Worm (Caenorhabditis elegans) whole organism, dauer: ENCODE results near the gene Y45G12B.3.

Source experiments
- unc-62 ChIP-seq: sonication (generic microtip); optimal IDR thresholded peaks from 2 replicates; lab custom pipeline; 2017; ENCODE audit warnings: missing biosample characterization, missing genetic modification reagents, missing genetic modification characterization

Y45G12B.3 gene

DNA sequence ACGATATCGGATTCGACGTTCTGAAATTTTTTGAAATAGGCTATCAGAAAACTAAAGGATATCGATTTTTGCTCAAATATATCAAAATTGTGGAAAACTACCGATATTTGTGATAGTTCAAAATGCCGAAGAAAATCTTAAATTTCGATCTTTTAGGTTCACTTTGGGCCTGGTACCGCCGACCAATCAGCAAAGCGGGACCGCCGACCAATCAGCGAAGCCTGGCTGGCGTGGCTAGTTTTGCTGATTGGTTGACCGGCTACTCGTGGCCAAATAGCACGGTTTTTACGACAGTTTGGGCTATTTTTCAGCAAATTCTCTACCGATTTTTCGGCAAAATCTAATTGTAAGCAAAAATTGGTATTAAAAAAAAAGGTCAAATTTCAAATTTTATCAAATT is 14.1 kb upstream of the Y45G12B.3 start:
- TF ChIP-seq unc-62 (GFP tag; lab: Kevin White, UChicago): no peak

DNA sequence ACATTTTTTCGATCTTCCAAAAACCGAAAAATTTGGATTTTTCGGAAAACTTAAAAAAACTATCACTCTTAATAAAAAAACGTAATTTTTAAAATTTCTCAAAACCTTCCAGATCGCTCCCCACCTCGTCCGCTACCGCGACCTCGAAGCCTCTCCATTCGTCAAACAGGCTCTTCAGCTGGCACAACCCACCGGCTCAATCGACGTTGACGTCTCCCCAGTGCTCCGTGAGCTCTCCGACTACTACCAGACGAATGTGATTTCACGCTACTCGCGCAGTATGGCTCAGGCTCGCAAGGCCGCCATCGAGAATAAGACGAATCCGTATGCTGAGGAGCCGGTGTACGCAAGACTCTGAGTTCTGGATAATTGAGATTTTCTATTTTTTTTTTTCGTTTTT is 10.3 kb upstream of the Y45G12B.3 start:
- TF ChIP-seq unc-62 (GFP tag; lab: Kevin White, UChicago): no peak

DNA sequence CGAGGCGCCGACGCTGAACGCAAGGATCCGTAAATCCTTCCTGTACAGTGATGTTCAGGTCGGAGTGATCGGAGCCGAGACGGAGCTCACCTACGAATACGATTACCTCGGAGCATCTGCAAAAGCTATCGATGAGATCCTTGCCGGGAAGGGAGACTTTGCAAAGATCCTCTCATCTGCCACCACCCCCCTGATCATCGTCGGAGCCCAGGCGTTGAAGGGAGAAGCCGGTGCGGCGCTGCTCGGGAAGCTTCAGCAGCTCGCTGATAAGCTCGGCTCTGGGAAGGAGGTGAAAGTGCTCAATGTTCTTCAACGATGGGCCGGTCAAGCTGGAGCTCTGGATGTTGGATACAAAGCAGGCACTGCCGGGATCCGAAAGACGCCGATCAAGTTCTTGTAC is 7.2 kb upstream of the Y45G12B.3 start:
- no peak for TF ChIP-seq unc-62 (GFP tag; lab: Kevin White, UChicago)

DNA sequence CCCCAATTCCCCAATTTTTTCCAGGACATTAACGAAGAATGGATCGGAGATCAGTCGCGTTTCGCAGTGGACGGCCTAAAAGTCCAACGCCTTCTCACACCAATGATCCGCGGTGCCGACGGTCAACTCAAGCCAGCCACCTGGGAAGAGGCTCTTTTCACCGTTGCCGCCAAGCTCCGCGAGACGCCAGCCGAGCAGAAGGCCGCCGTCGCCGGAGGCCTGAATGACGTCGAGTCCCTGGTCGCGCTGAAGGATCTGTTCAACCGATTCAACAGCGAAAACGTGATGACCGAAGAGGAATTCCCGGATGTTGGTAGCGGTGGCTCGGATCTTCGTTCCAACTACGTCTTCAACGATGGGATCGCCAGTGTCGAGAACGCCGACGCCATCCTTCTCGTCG is 6.8 kb upstream of the Y45G12B.3 start:
- TF ChIP-seq unc-62 (GFP tag; lab: Kevin White, UChicago): no peak

DNA sequence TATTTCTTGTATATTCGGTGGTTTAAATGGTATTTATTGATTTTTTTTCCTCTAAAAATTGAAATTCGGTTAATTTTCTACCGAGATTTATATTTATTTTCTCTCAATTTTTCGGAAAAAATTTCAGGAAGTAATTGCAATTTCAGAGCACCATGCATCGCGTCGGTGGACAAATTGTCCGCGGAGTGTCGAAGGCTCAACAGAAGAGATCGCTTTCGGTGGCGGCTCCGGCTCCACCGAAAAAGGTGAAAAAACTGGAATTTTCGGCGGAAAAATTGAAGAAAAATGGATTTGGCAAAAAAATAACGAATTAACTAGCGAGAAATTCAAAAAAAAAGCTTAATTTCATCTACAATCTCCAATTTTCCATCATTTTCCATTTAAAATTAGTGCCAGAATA is 2.8 kb upstream of the Y45G12B.3 start, which contains the start of gene nuo-5:
nuo-5 (plus strand) TSS at position 147 of the 400 bp plus-strand sequence.
- no peak for TF ChIP-seq unc-62 (GFP tag; lab: Kevin White, UChicago)

DNA sequence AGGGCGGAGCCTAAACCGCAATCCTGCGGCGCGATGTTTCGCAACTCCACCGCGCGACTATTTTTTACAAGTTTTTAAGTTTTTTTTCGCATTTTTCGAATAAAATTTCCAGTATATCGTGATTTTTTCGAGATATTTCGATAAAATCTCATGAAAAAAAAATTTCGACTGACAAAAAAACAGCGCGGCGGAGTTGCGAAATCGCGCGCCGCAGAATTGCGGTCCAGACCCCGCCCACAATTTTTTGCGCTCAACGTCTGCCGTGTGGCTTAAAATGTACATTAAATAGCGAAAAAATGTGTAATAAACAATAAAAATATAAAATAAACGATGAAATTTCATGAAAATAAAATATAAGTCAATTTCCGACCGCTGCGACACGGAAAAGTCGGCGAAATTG is 1.6 kb upstream of the Y45G12B.3 start:
- TF ChIP-seq unc-62 (GFP tag; lab: Kevin White, UChicago): no peak

DNA sequence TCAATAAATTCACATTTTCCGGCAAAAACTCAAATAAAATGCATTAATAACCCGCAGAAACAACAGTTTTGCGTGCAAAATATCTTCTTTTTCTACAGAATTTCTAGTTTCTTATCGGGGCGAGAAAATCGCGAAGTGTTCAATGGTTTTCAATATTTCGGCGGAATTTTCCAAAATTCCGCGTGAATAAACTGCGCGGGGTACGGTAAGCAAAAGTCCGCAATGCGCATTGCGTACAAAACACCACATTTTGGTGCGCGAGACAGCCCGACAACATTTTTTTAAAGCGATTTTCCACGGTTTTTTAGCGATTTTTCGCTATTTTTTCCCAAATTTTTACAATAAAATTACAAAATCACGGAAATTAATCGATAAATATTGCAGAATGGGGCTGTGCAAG is 1.7 kb downstream of the Y45G12B.3 start, which contains the start of gene Y45G12B.2:
Y45G12B.2 (plus strand) TSS at position 383 of the 400 bp plus-strand sequence.
- no peak for TF ChIP-seq unc-62 (GFP tag; lab: Kevin White, UChicago)

DNA sequence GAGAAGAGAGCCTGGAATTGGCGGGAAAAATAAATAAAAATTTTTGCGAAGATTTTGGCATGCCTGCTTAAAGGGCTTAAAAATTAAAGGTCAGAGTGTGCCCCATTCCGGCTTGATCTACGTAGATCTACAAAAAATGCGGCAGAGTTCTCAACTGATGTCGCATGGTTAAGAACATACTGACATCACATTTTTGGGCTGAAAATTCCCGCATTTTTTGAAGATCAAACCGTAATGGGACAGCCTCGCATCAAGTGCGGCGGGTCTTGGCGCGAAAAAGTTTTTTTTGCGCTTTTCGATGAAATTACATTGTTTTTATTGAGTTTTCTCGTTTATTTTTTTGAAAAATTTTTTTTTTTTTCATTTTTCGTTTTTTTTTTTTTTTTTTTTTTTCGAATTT is 5.1 kb downstream of the Y45G12B.3 start:
- TF ChIP-seq unc-62 (GFP tag; lab: Kevin White, UChicago): no peak

DNA sequence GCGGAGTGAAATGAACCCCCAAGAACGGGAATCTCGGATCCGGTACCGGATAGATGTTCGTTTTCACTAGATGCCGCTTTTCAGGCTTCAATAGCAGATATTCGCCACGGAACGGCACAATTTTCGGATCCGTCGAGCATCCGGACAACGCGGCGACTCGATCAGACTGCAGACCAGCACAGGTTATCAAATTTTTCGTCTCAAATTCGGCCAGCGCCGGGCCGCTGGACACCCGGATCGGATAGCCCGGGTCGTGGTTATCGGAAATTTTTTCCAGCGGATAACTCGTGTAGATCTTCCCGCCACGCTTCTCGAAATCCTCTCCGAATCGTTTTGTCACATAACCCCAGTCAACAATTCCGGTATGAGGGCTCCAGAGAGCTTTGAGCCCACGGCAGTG is 5.6 kb downstream of the Y45G12B.3 start:
- no peak for TF ChIP-seq unc-62 (GFP tag; lab: Kevin White, UChicago)

DNA sequence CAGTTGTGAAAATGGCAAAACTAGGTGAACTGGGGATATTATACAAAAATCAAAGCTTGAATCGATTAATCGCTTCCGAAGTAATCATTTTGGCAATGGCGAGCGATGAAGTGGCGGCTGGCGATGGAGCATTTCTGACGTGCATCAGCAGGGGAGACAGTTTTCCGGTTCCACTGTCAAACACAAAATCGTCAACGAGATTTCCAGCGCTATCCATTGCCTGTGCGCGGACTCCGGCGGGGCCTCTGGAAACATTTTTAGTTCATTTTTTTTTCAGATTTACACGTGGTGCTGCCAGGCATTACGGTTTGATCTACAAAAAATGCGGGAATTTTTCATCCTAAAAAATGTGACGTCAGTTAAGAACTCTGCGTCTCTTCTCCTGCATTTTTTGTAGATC is 7.5 kb downstream of the Y45G12B.3 start:
- TF ChIP-seq unc-62 (GFP tag; lab: Kevin White, UChicago): no peak

DNA sequence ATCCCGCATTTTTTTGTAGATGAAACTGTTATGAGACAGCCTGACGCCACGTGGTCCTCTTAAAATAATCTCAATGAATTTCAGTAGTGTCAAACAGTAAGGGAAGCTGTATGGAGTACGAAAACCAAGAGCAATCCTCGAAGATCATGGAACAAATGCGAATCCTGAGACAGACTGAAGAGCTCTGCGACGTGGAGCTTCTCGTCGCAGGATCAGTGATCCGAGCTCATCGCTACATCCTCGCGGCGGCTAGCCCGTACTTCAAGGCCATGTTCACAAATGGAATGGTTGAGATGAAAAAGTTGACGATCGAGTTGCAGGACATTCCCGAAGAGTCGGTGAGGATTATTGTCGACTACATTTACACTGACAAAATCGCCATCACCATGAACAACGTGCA is 11.8 kb downstream of the Y45G12B.3 start:
- no peak for TF ChIP-seq unc-62 (GFP tag; lab: Kevin White, UChicago)

DNA sequence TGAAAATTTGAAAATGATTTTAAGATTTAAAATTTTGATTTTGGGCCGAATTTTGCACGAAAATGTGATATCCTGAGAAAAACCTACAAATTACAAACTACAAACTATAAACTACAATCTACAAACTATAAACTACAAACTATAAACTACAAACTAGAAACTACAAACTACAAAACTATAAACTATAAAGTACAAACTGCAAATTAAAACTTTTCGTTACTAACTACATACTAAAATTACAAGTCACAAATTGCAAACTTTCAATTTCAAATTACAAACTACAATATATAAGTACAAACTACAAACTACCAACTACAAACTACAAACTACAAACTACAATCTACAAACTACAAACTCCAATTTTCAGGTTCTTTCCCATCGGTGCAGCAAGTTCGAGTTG is 12.6 kb downstream of the Y45G12B.3 start:
- no peak for TF ChIP-seq unc-62 (GFP tag; lab: Kevin White, UChicago)

DNA sequence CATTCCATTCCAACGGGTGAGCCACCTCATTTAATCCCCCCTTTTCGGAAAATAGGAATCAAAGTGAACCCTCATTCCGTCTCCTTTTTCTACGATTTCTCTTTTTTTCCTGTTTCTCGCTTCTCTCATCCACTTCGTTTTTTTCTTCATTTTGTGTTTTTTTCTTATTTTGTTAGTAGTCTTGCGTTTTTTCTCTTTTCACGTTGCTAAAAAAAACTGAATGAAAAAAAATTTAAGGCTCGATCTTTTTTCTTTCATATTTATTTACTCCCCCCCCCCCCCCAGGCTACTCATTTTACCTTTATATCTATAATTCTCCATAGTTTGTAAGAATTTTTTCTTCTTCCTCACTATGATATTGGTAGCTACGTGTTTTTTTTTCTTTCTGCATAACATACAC is 18.4 kb downstream of the Y45G12B.3 start:
- no peak for TF ChIP-seq unc-62 (GFP tag; lab: Kevin White, UChicago)

DNA sequence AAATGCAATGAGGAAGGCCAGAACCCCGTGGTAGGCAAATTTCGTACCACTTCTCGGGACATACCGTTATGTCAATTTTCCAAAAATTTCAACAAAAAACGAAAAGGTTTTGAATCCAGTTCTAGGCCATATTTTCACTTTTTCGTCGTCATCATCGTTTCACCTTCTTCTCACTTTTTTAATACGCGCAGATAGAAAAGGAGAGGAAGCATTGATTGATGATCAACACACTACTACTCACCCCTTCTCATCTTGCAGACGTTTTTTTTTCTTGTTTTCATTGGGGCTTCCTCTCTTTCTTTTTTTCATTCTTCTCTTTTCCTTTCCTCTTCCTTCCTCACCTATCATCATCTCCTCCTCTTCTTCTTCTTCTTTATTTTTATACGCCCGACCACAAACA is 20.4 kb downstream of the Y45G12B.3 start:
- TF ChIP-seq unc-62 (GFP tag; lab: Kevin White, UChicago): no peak

DNA sequence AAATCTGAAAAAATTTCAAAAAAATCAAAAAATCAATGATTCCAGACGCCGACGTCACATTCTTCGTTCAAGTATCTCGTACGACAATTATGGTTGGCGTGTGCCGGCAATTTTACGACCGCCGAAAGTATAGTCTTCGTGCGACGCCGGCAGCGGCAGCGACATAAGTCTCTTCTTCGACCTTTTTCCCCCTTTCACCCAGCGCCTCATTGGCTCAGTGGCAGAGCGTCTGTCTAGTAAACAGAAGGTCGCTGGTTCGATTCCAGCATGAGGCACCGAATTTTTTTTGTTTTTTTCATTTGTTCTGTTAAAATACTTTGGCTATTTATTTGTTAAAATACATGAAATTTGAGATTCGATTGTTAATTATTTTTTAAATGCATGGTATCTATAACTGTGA is 22.2 kb downstream of the Y45G12B.3 start:
- no peak for TF ChIP-seq unc-62 (GFP tag; lab: Kevin White, UChicago)

DNA sequence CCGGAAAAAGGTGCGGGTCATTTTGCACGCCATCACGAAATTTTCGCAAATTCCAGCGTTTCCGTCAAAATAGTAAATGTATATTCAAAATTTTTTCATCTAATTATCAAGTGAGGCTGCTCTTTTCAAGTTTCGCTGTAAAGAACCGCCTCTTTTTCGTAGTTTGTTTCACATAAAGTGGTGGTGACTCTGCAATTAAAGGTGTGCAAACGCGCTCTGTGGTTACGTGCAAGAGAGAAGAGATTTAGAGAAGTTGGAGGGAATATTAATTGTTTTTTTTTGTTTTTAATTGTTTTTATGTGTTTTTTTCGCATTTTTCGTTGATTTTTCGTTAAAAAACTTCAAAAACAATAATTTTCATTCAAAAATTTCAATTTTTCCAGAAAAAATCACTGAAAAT is 23.5 kb downstream of the Y45G12B.3 start, which contains the start of gene W02G9.3:
W02G9.3 (plus strand) TSS at position 384 of the 400 bp plus-strand sequence.
- TF ChIP-seq unc-62 (GFP tag; lab: Kevin White, UChicago): no peak

DNA sequence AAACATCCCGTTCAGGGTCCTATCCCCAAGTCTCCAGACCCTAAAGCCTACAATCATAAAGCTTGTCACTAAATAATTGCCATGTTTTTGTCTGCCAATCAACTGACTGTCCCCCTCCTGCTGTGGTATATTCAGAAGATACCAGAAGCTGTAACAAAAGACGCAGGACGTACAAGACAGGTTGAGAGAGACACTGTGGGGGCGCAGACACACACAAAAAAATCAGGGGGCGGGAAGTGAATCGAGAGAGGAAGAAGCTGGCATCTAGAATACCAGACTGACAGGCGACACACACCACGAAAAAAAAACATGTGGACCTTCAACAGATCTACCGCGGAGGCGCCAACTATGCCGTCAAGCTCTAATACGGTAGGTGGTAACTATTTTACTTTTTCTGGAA is 24.9 kb downstream of the Y45G12B.3 start, which contains the start of gene kel-8:
kel-8 (plus strand) TSS at position 301 of the 400 bp plus-strand sequence.
- no peak for TF ChIP-seq unc-62 (GFP tag; lab: Kevin White, UChicago)

DNA sequence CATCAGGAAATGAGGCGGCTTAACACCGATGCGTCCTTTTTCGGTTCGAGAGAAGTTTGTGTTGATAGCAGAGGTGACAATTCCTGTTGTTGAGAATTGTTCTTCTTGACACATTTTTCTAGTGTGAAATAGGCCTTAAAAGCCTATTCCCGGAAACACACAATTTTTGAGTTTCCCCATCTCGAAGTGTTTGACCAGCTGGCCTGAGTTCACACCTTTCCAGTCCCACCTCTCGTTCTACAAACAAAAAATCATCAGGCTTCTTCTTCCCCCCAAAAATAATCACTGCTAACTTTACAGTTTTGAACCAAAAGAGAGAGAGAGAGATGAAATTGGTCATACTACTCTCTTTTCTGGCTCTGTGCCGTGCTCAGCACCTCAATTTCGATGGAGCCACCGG is 29.5 kb downstream of the Y45G12B.3 start, which contains the start of gene W02G9.4:
W02G9.4 (plus strand) TSS at position 301 of the 400 bp plus-strand sequence.
- no peak for TF ChIP-seq unc-62 (GFP tag; lab: Kevin White, UChicago)
